Fruit fly (Drosophila melanogaster): ENCODE measurements around the gene CG5167.

The CG5167 gene

dm6 chr3R:12448889-12449314, 42.6 kb downstream of the CG5167 start, which contains the start of gene CG18549 (continued):
- TF ChIP-seq CG12219 (GFP tag; optimal IDR thresholded peaks at IDR 0.05) (peak; percentile 100), zen (tag; optimal IDR thresholded peaks at IDR 0.05) (peak; percentile 100), B-H1 (GFP tag; IDR thresholded peaks at IDR 0.05) (peak; percentile 100), CG13296 (GFP tag; optimal IDR thresholded peaks at IDR 0.05) (peak; percentile 100), fd102C (GFP tag; optimal IDR thresholded peaks at IDR 0.05) (peak; percentile 92), Kr (GFP tag; optimal IDR thresholded peaks at IDR 0.05) (peak; percentile 73), Sry-δ (GFP tag; optimal IDR thresholded peaks at IDR 0.05) (peak; percentile 87), CG15601 (tag; optimal IDR thresholded peaks at IDR 0.05) (peak; percentile 99), lab (GFP tag; optimal IDR thresholded peaks at IDR 0.05) (peak; percentile 100), cg (GFP tag; optimal IDR thresholded peaks at IDR 0.05) (no peak), CG32772 (GFP tag; IDR thresholded peaks at IDR 0.05) (peak; percentile 100), gcm2 (GFP tag; optimal IDR thresholded peaks at IDR 0.05) (peak; percentile 99), exex (tag; optimal IDR thresholded peaks at IDR 0.05) (peak; percentile 99), CG18262 (tag; optimal IDR thresholded peaks at IDR 0.05) (peak; percentile 100), onecut (GFP tag; IDR thresholded peaks at IDR 0.05) (peak; percentile 100), ems (GFP tag; optimal IDR thresholded peaks at IDR 0.05) (peak; percentile 100), CG11695 (GFP tag; IDR thresholded peaks at IDR 0.05) (peak; percentile 100), usp (GFP tag; optimal IDR thresholded peaks at IDR 0.05) (no peak), CG9797 (GFP tag; optimal IDR thresholded peaks at IDR 0.05) (peak; percentile 80), Xrp1 (GFP tag; IDR thresholded peaks at IDR 0.05) (peak; percentile 100), CG31388 (GFP tag; optimal IDR thresholded peaks at IDR 0.05) (peak; percentile 99), Mrtf (GFP tag; IDR thresholded peaks at IDR 0.05) (peak; percentile 99), CG8944 (GFP tag; optimal IDR thresholded peaks at IDR 0.05) (peak; percentile 99), ase (GFP tag; IDR thresholded peaks at IDR 0.05) (peak; percentile 100), kah (GFP tag; optimal IDR thresholded peaks at IDR 0.05) (peak; percentile 99), gt (GFP tag; IDR thresholded peaks at IDR 0.05) (peak; percentile 99), ken (GFP tag; IDR thresholded peaks at IDR 0.05) (peak; percentile 100), sr (GFP tag; IDR thresholded peaks at IDR 0.05) (peak; percentile 99; the same call in 2 of the 3 replicates), sisA (GFP tag; IDR thresholded peaks at IDR 0.05) (peak; percentile 100), CG32767 (GFP tag; IDR thresholded peaks at IDR 0.05) (peak; percentile 100), Nf-YC (tag; optimal IDR thresholded peaks at IDR 0.05) (peak; percentile 95), CG2875 (GFP tag; optimal IDR thresholded peaks at IDR 0.05) (peak; percentile 100), dati (GFP tag; IDR thresholded peaks at IDR 0.05) (peak; percentile 99), Sox102F (GFP tag; optimal IDR thresholded peaks at IDR 0.05) (peak; percentile 100), Hr51 (GFP tag; optimal IDR thresholded peaks at IDR 0.05) (peak; percentile 99 to 100), Bdp1 (GFP tag; optimal IDR thresholded peaks at IDR 0.05) (peak; percentile 96), Abd-B (GFP tag; optimal IDR thresholded peaks at IDR 0.05) (peak; percentile 100), tll (GFP tag; optimal IDR thresholded peaks at IDR 0.05) (peak in 1 of 2 experiments; percentile 89), Hey (tag; optimal IDR thresholded peaks at IDR 0.05) (peak; percentile 97), Aef1 (GFP tag; IDR thresholded peaks at IDR 0.05) (peak; percentile 100), CG14667 (GFP tag; IDR thresholded peaks at IDR 0.05) (peak; percentile 99), CG4854 (GFP tag; optimal IDR thresholded peaks at IDR 0.05) (peak; percentile 99), sug (tag; optimal IDR thresholded peaks at IDR 0.05) (peak; percentile 99), sim (GFP tag; IDR thresholded peaks at IDR 0.05) (peak; percentile 100), CG34376 (GFP tag; optimal IDR thresholded peaks at IDR 0.05) (peak; percentile 100), CG12155 (GFP tag; optimal IDR thresholded peaks at IDR 0.05) (peak; percentile 99), nerfin-2 (GFP tag; IDR thresholded peaks at IDR 0.05; ENCODE audit: partially characterized antibody) (peak; percentile 64; the same call in 1 of the 2 replicates), CG5245 (GFP tag; optimal IDR thresholded peaks at IDR 0.05) (peak; percentile 100), CG11504 (tag; optimal IDR thresholded peaks at IDR 0.05) (peak; percentile 99), wdn (GFP tag; IDR thresholded peaks at IDR 0.05) (peak; percentile 99), CG14050 (GFP tag; IDR thresholded peaks at IDR 0.05) (peak; percentile 100)

All from whole organism, embryonic.